Fruit fly (Drosophila melanogaster) whole organism, embryonic: ENCODE data around the gene Gr98b.

Experiments used
- Atf-2 ChIP-seq: fragments of 200-800 bp; sonication (Bioruptor generic); optimal IDR thresholded peaks from 2 replicates; lab custom pipeline; 2016; ENCODE audit warnings: missing biosample characterization, missing genetic modification characterization
- C15 ChIP-seq: fragments of 200-800 bp; sonication (Bioruptor generic); IDR thresholded peaks from 3 replicates; pipeline ENCODE4 v1.3.6; 2022; ENCODE audit warnings: missing biosample characterization, missing genetic modification characterization
- CG10979 ChIP-seq: fragments of 200-800 bp; sonication (Bioruptor generic); optimal IDR thresholded peaks from 2 replicates; lab custom pipeline; 2018; ENCODE audit warnings: missing biosample characterization, mild to moderate bottlenecking, missing genetic modification characterization, moderate library complexity
- CG11456 ChIP-seq: fragments of 200-800 bp; sonication (Bioruptor generic); IDR thresholded peaks from 3 replicates; pipeline ENCODE4 v1.3.6; 2022; ENCODE audit warnings: missing biosample characterization, missing genetic modification characterization
- CG12155 ChIP-seq: fragments of 200-800 bp; sonication (Bioruptor generic); optimal IDR thresholded peaks from 3 replicates; lab custom pipeline; 2016; ENCODE audit warnings: missing biosample characterization, missing genetic modification characterization
- CG13894 ChIP-seq: fragments of 200-800 bp; sonication (Bioruptor generic); optimal IDR thresholded peaks from 3 replicates; lab custom pipeline; 2018; ENCODE audit warnings: missing biosample characterization, mild to moderate bottlenecking, missing genetic modification characterization, moderate library complexity
- CG14667 ChIP-seq: fragments of 200-800 bp; sonication (Bioruptor generic); IDR thresholded peaks from 2 replicates; pipeline ENCODE4 v1.3.6; 2022; ENCODE audit warnings: missing biosample characterization, missing genetic modification characterization
- CG15514 ChIP-seq: fragments of 200-800 bp; sonication (Bioruptor generic); optimal IDR thresholded peaks from 3 replicates; lab custom pipeline; 2017; ENCODE audit warnings: missing biosample characterization, missing genetic modification characterization, mild to moderate bottlenecking, moderate library complexity, missing genetic modification reagents
- CG15696 ChIP-seq: fragments of 200-800 bp; sonication (Bioruptor generic); optimal IDR thresholded peaks from 2 replicates; lab custom pipeline; 2019; ENCODE audit warnings: missing biosample characterization, mild to moderate bottlenecking, missing genetic modification characterization, moderate library complexity
- CG1647 ChIP-seq: fragments of 200-800 bp; sonication (Bioruptor generic); optimal IDR thresholded peaks from 3 replicates; lab custom pipeline; 2016; ENCODE audit warnings: missing biosample characterization, missing genetic modification characterization
- CG17802 ChIP-seq: fragments of 200-800 bp; sonication (Bioruptor generic); optimal IDR thresholded peaks from 2 replicates; lab custom pipeline; 2018; ENCODE audit warnings: missing biosample characterization, mild to moderate bottlenecking, missing genetic modification characterization, moderate library complexity
- CG3281 ChIP-seq: fragments of 200-800 bp; sonication (Bioruptor generic); optimal IDR thresholded peaks from 3 replicates; lab custom pipeline; 2017; ENCODE audit warnings: missing biosample characterization, mild to moderate bottlenecking, missing genetic modification characterization
- CG33557 ChIP-seq: fragments of 200-800 bp; sonication (Bioruptor generic); optimal IDR thresholded peaks from 2 replicates; lab custom pipeline; 2019; ENCODE audit warnings: missing biosample characterization, mild to moderate bottlenecking, missing genetic modification characterization, moderate library complexity
- CG4707 ChIP-seq: fragments of 200-800 bp; sonication (Bioruptor generic); optimal IDR thresholded peaks from 2 replicates; lab custom pipeline; 2018; ENCODE audit warnings: missing biosample characterization, mild to moderate bottlenecking, missing genetic modification characterization, moderate library complexity
- CG6272 ChIP-seq: fragments of 200-800 bp; sonication (Bioruptor generic); IDR thresholded peaks from 2 replicates; pipeline ENCODE4 v1.3.6; 2022; ENCODE audit warnings: missing biosample characterization, missing genetic modification characterization
- CG7271 ChIP-seq: fragments of 200-800 bp; sonication (Bioruptor generic); optimal IDR thresholded peaks from 2 replicates; lab custom pipeline; 2018; ENCODE audit warnings: missing biosample characterization, mild to moderate bottlenecking, missing genetic modification characterization, moderate library complexity
- CG9797 ChIP-seq: fragments of 200-800 bp; sonication (Bioruptor generic); optimal IDR thresholded peaks from 3 replicates; lab custom pipeline; 2018; ENCODE audit warnings: missing biosample characterization, mild to moderate bottlenecking, missing genetic modification characterization
- CrebB ChIP-seq: fragments of 200-800 bp; sonication (Bioruptor generic); optimal IDR thresholded peaks from 3 replicates; lab custom pipeline; 2018; ENCODE audit warnings: missing biosample characterization, mild to moderate bottlenecking, missing genetic modification characterization
- E2f1 ChIP-seq: fragments of 200-800 bp; sonication (Bioruptor generic); IDR thresholded peaks from 2 replicates; pipeline ENCODE4 v1.3.6; 2022; ENCODE audit warnings: missing biosample characterization, missing genetic modification characterization
- HHEX ChIP-seq: fragments of 200-800 bp; sonication (Bioruptor generic); optimal IDR thresholded peaks from 3 replicates; lab custom pipeline; 2017; ENCODE audit warnings: missing biosample characterization, mild to moderate bottlenecking, missing genetic modification characterization, missing genetic modification reagents
- HLH4C ChIP-seq: fragments of 200-800 bp; sonication (Bioruptor generic); IDR thresholded peaks from 3 replicates; pipeline ENCODE4 v1.3.6; 2022; ENCODE audit warnings: missing biosample characterization, missing genetic modification characterization; ENCODE audit not compliant: partially characterized antibody
- Hand ChIP-seq: fragments of 200-800 bp; sonication (Bioruptor generic); optimal IDR thresholded peaks from 2 replicates; lab custom pipeline; 2017; ENCODE audit warnings: mild to moderate bottlenecking, missing biosample characterization, missing genetic modification reagents, missing genetic modification characterization
- Hmr ChIP-seq: fragments of 200-800 bp; sonication (Bioruptor generic); optimal IDR thresholded peaks from 3 replicates; lab custom pipeline; 2017; ENCODE audit warnings: mild to moderate bottlenecking, missing biosample characterization, missing genetic modification reagents, missing genetic modification characterization
- Hr78 ChIP-seq, 2 experiments: fragments of 200-800 bp in 1 of 2; fragments of >200 bp in 1 of 2; sonication (Bioruptor generic) in 1 of 2; optimal IDR thresholded peaks; 2 replicates each; lab custom pipeline; 2017 to 2019; ENCODE audit warnings: missing biosample characterization in 2 of 2, missing genetic modification characterization in 2 of 2, mild to moderate bottlenecking in 1 of 2, moderate library complexity in 1 of 2
- Hsf ChIP-seq: fragments of 200-800 bp; sonication (Bioruptor generic); optimal IDR thresholded peaks from 3 replicates; lab custom pipeline; 2016; ENCODE audit warnings: missing biosample characterization, missing genetic modification characterization
- Lhr ChIP-seq: fragments of 200-800 bp; sonication (Bioruptor generic); optimal IDR thresholded peaks from 3 replicates; lab custom pipeline; 2017; ENCODE audit warnings: mild to moderate bottlenecking, missing biosample characterization, missing genetic modification reagents, missing genetic modification characterization
- Max ChIP-seq: fragments of 200-800 bp; sonication (Bioruptor generic); optimal IDR thresholded peaks from 2 replicates; lab custom pipeline; 2016; ENCODE audit warnings: missing biosample characterization, mild to moderate bottlenecking, missing genetic modification characterization
- Meics ChIP-seq: fragments of 200-800 bp; sonication (Bioruptor generic); optimal IDR thresholded peaks from 2 replicates; lab custom pipeline; 2017; ENCODE audit warnings: missing biosample characterization, mild to moderate bottlenecking, missing genetic modification characterization
- Oaz ChIP-seq: fragments of 200-800 bp; sonication (Bioruptor generic); IDR thresholded peaks from 2 replicates; pipeline ENCODE4 v1.3.6; 2022; ENCODE audit warnings: missing biosample characterization, missing genetic modification characterization
- Sry-δ ChIP-seq: fragments of 200-800 bp; sonication (Bioruptor generic); optimal IDR thresholded peaks from 2 replicates; lab custom pipeline; 2016; ENCODE audit warnings: missing biosample characterization, missing genetic modification characterization
- Trl ChIP-seq, 3 experiments: fragments of >200 bp in 2 of 3; fragments of 200-800 bp in 1 of 3; sonication (Bioruptor generic) in 1 of 3; optimal IDR thresholded peaks; 2 replicates in 1 of 3; 3 replicates in 2 of 3; lab custom pipeline; 2016 to 2017; ENCODE audit warnings: missing biosample characterization in 1 of 3, missing genetic modification characterization in 1 of 3
- Xrp1 ChIP-seq: fragments of 200-800 bp; sonication (Bioruptor generic); IDR thresholded peaks from 2 replicates; pipeline ENCODE4 v1.3.6; 2022; ENCODE audit warnings: missing biosample characterization, missing genetic modification characterization
- amos ChIP-seq: fragments of 200-800 bp; sonication (Bioruptor generic); IDR thresholded peaks from 2 replicates; pipeline ENCODE4 v1.3.6; 2022; ENCODE audit warnings: missing biosample characterization, missing genetic modification characterization; ENCODE audit not compliant: partially characterized antibody
- ase ChIP-seq: fragments of 200-800 bp; sonication (Bioruptor generic); IDR thresholded peaks from 3 replicates; pipeline ENCODE4 v1.3.6; 2022; ENCODE audit warnings: missing biosample characterization, missing genetic modification characterization
- ash1 ChIP-seq: fragments of 200-800 bp; sonication (Bioruptor generic); optimal IDR thresholded peaks from 2 replicates; lab custom pipeline; 2018; ENCODE audit warnings: missing biosample characterization, mild to moderate bottlenecking, missing genetic modification characterization
- az2 ChIP-seq: fragments of 200-800 bp; sonication (Bioruptor generic); optimal IDR thresholded peaks from 3 replicates; lab custom pipeline; 2016; ENCODE audit warnings: missing biosample characterization, missing genetic modification characterization
- bowl ChIP-seq: fragments of 200-800 bp; sonication (Bioruptor generic); IDR thresholded peaks from 2 replicates; pipeline ENCODE4 v1.3.6; 2022; ENCODE audit warnings: missing biosample characterization, missing genetic modification characterization
- dan ChIP-seq: fragments of 200-800 bp; sonication (Bioruptor generic); IDR thresholded peaks from 2 replicates; pipeline ENCODE4 v1.3.6; 2022; ENCODE audit warnings: missing biosample characterization, missing genetic modification characterization
- ems ChIP-seq: fragments of 200-800 bp; sonication (Bioruptor generic); optimal IDR thresholded peaks from 3 replicates; lab custom pipeline; 2016; ENCODE audit warnings: missing biosample characterization, missing genetic modification characterization
- gro ChIP-seq: fragments of 200-800 bp; sonication (Bioruptor generic); optimal IDR thresholded peaks from 2 replicates; lab custom pipeline; 2016; ENCODE audit warnings: missing biosample characterization, missing genetic modification characterization
- hbn ChIP-seq: fragments of 200-800 bp; sonication (Bioruptor generic); IDR thresholded peaks from 2 replicates; pipeline ENCODE4 v1.3.6; 2022; ENCODE audit warnings: missing biosample characterization, missing genetic modification characterization; ENCODE audit not compliant: partially characterized antibody
- maf-S ChIP-seq: fragments of 200-800 bp; sonication (Bioruptor generic); optimal IDR thresholded peaks from 2 replicates; lab custom pipeline; 2016; ENCODE audit warnings: missing biosample characterization, missing genetic modification characterization
- mirr ChIP-seq: fragments of 200-800 bp; sonication (Bioruptor generic); optimal IDR thresholded peaks from 3 replicates; lab custom pipeline; 2018; ENCODE audit warnings: missing biosample characterization, mild to moderate bottlenecking, missing genetic modification characterization
- odd ChIP-seq: fragments of 200-800 bp; sonication (Bioruptor generic); optimal IDR thresholded peaks from 2 replicates; lab custom pipeline; 2017; ENCODE audit warnings: missing biosample characterization, mild to moderate bottlenecking, missing genetic modification characterization
- pan ChIP-seq, 4 experiments: fragments of >200 bp in 3 of 4; fragments of 200-800 bp in 1 of 4; sonication (Bioruptor generic) in 1 of 4; optimal IDR thresholded peaks in 3 of 4; IDR thresholded peaks in 1 of 4; 2 replicates each; pipeline versions ENCODE4 v1.3.6 to Lab custom; 2017 to 2022; ENCODE audit warnings: missing biosample characterization in 2 of 4, missing genetic modification characterization in 2 of 4, mixed read lengths in 1 of 4
- row ChIP-seq: fragments of 200-800 bp; sonication (Bioruptor generic); IDR thresholded peaks from 3 replicates; pipeline ENCODE4 v1.3.6; 2022; ENCODE audit warnings: missing biosample characterization, missing genetic modification characterization
- seq ChIP-seq: fragments of 200-800 bp; sonication (Bioruptor generic); IDR thresholded peaks from 2 replicates; pipeline ENCODE4 v1.3.6; 2022; ENCODE audit warnings: missing biosample characterization, missing genetic modification characterization
- wor ChIP-seq: fragments of 200-800 bp; sonication (Bioruptor generic); IDR thresholded peaks from 2 replicates; pipeline ENCODE4 v1.3.6; 2022; ENCODE audit warnings: missing biosample characterization, missing genetic modification characterization
- yki ChIP-seq: fragments of >200 bp; optimal IDR thresholded peaks from 3 replicates; lab custom pipeline; 2018

The Gr98b gene

DNA sequence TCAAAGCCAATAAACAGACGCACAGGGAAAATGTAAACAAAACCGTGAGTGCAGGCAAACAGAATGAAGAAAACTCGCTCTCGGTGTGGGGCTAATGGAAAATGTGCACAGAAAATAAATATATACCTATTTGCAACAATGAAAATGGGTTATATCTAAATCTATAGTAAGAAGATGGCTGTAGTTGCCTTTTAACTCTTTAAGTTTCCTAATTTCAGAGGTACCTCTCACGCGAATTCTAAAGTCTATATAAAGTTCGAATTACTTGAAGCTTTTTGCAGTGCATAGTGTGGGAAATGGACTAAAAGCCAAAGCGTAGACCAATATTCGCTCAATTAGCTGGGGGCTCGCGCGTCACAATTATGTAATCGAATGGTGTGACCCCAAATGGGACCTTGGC is 12.7 kb downstream of the Gr98b start (continued):
- peak; percentile 26 for TF ChIP-seq CrebB (tag; lab: Kevin White, UChicago)
- TF ChIP-seq Hmr (GFP tag; lab: Kevin White, UChicago) = peak; percentile 61
- TF ChIP-seq seq (GFP tag; lab: Robert Waterston, UW) = peak; percentile 50; the same call in 1 of the 2 replicates
- TF ChIP-seq ems (GFP tag; lab: Kevin White, UChicago) = no peak
- TF ChIP-seq yki = no peak
- peak; percentile 40; the same call in 1 of the 2 replicates for TF ChIP-seq Oaz (GFP tag; lab: Robert Waterston, UW)
- peak; percentile 48 for TF ChIP-seq CG1647 (GFP tag; lab: Kevin White, UChicago)
- peak; percentile 52 for TF ChIP-seq CG15514 (GFP tag; lab: Kevin White, UChicago)
- peak; percentile 73 for TF ChIP-seq Meics
- no peak for TF ChIP-seq mirr (GFP tag; lab: Kevin White, UChicago)
- no peak for TF ChIP-seq hbn (GFP tag; lab: Robert Waterston, UW)
- TF ChIP-seq Xrp1 (GFP tag; lab: Robert Waterston, UW) = peak; percentile 90
- peak; percentile 51 for TF ChIP-seq Hand
- peak; percentile 73 for TF ChIP-seq CG14667 (GFP tag; lab: Robert Waterston, UW)
- peak; percentile 71 for TF ChIP-seq CG4707 (GFP tag; lab: Kevin White, UChicago)
- no peak for TF ChIP-seq ash1 (GFP tag; lab: Kevin White, UChicago)
- peak; percentile 60 for TF ChIP-seq CG12155 (GFP tag; lab: Kevin White, UChicago)
- peak; percentile 42 for TF ChIP-seq gro (GFP tag; lab: Kevin White, UChicago)
- TF ChIP-seq CG9797 (GFP tag; lab: Kevin White, UChicago) = no peak
- no peak for TF ChIP-seq amos (GFP tag; lab: Robert Waterston, UW)
- peak; percentile 72; the same call in 2 of the 3 replicates for TF ChIP-seq CG11456 (GFP tag; lab: Robert Waterston, UW)
- peak; percentile 81 for TF ChIP-seq HHEX
- TF ChIP-seq odd = peak; percentile 66
- peak; percentile 50 for TF ChIP-seq Atf-2 (GFP tag; lab: Kevin White, UChicago)
- TF ChIP-seq ase (GFP tag; lab: Robert Waterston, UW) = peak; percentile 73
- peak; percentile 36 for TF ChIP-seq Sry-δ (GFP tag; lab: Kevin White, UChicago)
- peak; percentile 81 for TF ChIP-seq az2 (GFP tag; lab: Kevin White, UChicago)
- no peak for TF ChIP-seq Trl (optimal IDR thresholded peaks at IDR 0.05; lab: Kevin White, UChicago)
- peak; percentile 66 for TF ChIP-seq Trl (GFP tag; optimal IDR thresholded peaks at IDR 0.05; lab: Kevin White, UChicago)
- peak; percentile 81 for TF ChIP-seq E2f1 (GFP tag; lab: Robert Waterston, UW)
- TF ChIP-seq Hr78 (GFP tag; optimal IDR thresholded peaks at IDR 0.05; lab: Kevin White, UChicago) = peak in 1 of 2 experiments; percentile 58
- peak; percentile 67 for TF ChIP-seq CG3281
- TF ChIP-seq CG17802 = peak; percentile 54
- no peak for TF ChIP-seq C15
- no peak for TF ChIP-seq HLH4C
- no peak for TF ChIP-seq CG13894
- TF ChIP-seq row (GFP tag; lab: Robert Waterston, UW) = peak; percentile 84
- peak; percentile 42; the same call in 1 of the 2 replicates for TF ChIP-seq dan
- TF ChIP-seq CG15696 = peak; percentile 47
- peak; percentile 76 for TF ChIP-seq wor (GFP tag; lab: Robert Waterston, UW)
- TF ChIP-seq bowl (GFP tag; lab: Robert Waterston, UW) = no peak
- TF ChIP-seq CG6272 (GFP tag; lab: Robert Waterston, UW) = peak; percentile 77
- peak; percentile 79 for TF ChIP-seq Hsf (GFP tag; lab: Kevin White, UChicago)
- peak; percentile 14 for TF ChIP-seq CG7271 (tag; lab: Kevin White, UChicago)
- TF ChIP-seq Lhr (GFP tag; lab: Kevin White, UChicago) = peak; percentile 53
- TF ChIP-seq CG10979 (tag; lab: Kevin White, UChicago) = peak; percentile 85
- TF ChIP-seq pan (optimal IDR thresholded peaks at IDR 0.05; lab: Kevin White, UChicago) = no peak
- peak in 1 of 2 experiments; percentile 83 for TF ChIP-seq pan (GFP tag; optimal IDR thresholded peaks at IDR 0.05 in 1 of 2, IDR thresholded peaks at IDR 0.05 in 1 of 2)
- peak; percentile 8 for TF ChIP-seq Max (GFP tag; lab: Kevin White, UChicago)
- TF ChIP-seq maf-S (GFP tag; lab: Kevin White, UChicago) = peak; percentile 58
- TF ChIP-seq CG33557 (GFP tag; lab: Kevin White, UChicago) = peak; percentile 58
